Fruit fly (Drosophila melanogaster): ENCODE measurements around the gene Cht11.
A peak's percentile ranks its signal among the peaks of the same experiment; 100 is the strongest.

Gene Cht11

dm6 chrX:6863289-6863938, 14.1 kb upstream of the Cht11 start, which contains the start of gene CG43736:
Gene CG43736 (plus strand): TSS chrX:6863888.
- no peak for TF ChIP-seq CTCF (optimal IDR thresholded peaks at IDR 0.05)
- TF ChIP-seq CG8478 (optimal IDR thresholded peaks at IDR 0.05), result no peak

- TF ChIP-seq CTCF (optimal IDR thresholded peaks at IDR 0.05), result no peak
- TF ChIP-seq CG8478 (optimal IDR thresholded peaks at IDR 0.05), result no peak
Measured at dm6 chrX:6862521-6863288, 13.4 kb upstream of the Cht11 start.

dm6 chrX:6861523-6862077, 12.3 kb upstream of the Cht11 start:
- TF ChIP-seq CG8478 (optimal IDR thresholded peaks at IDR 0.05) (no peak), CTCF (optimal IDR thresholded peaks at IDR 0.05) (no peak)

DNA sequence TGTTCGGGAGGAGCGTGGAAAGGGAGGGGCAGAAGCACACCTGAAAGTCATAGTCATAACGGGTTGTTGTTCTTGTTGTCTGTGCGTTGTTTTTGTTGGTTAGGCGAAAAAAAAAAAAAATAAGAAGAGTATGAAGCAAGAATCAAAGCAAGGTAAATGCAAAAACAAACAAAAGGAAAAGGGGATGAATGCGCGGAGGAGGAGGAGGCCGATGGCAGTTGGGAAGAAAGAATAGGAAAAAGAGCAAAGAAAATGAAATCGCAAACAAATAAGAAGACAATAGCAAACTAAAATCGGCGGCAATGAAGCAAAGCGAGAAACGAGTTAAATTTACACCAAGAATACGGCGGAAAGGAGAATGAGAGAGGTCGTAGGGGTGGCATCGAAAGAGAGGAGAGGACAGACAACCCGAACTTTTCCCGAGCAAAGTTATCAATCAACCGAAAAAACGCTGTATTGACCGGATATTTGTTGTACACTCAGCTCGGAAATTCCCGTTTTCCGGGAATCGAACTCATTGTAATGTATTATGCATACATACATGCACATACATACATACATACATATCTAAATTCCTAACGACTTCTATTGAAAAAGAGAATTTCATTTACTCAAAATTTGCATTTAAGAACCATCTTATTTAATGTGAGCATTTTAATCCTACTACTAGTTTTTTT, 11.2 kb upstream of the Cht11 start:
- no peak for TF ChIP-seq CG8478 (optimal IDR thresholded peaks at IDR 0.05)
- TF ChIP-seq CTCF (optimal IDR thresholded peaks at IDR 0.05), result no peak

DNA sequence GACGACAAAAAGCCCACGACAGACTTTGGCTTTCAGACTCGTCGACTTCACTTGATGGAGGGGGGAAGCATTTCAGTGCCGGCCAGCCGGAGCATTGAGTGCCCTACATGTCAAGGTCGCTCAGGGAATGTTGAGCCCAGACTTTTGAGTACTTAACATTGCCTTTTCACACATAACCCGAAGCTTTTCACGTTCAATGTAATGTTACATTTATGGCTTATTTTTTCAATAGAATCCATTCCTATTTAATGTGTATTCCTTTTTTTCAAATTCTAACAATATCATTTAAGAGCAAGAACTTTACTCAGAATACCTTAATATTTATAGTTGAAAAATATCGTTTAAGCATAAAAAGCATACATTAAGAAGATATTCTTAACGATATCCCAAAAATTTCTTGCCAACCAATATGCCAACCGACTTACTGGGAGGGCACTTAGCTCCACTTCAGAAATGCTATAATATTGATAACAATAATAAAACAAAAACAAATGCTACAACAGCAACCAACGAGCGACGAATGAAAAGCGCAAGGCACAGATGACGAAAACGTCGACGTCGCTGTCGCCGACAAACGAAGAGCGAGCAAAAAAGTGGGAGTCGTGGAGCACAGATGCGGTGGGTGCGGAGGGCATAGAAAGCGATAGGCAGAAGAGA, 10.6 kb upstream of the Cht11 start:
- no peak for TF ChIP-seq CTCF (optimal IDR thresholded peaks at IDR 0.05)
- TF ChIP-seq CG8478 (optimal IDR thresholded peaks at IDR 0.05), result no peak

dm6 chrX:6859245-6859644, 9.9 kb upstream of the Cht11 start:
- TF ChIP-seq CTCF (optimal IDR thresholded peaks at IDR 0.05) (no peak), CG8478 (optimal IDR thresholded peaks at IDR 0.05) (no peak)

dm6 chrX:6857693-6858092, 8.4 kb upstream of the Cht11 start:
- TF ChIP-seq CTCF (optimal IDR thresholded peaks at IDR 0.05) (no peak), CG8478 (optimal IDR thresholded peaks at IDR 0.05) (no peak)

- no peak for TF ChIP-seq CTCF (optimal IDR thresholded peaks at IDR 0.05)
- no peak for TF ChIP-seq CG8478 (optimal IDR thresholded peaks at IDR 0.05)
Measured at dm6 chrX:6857269-6857668, 8.0 kb upstream of the Cht11 start.

- TF ChIP-seq CG8478 (optimal IDR thresholded peaks at IDR 0.05) (no peak), CTCF (optimal IDR thresholded peaks at IDR 0.05) (no peak)
Measured at dm6 chrX:6856332-6856995, 7.1 kb upstream of the Cht11 start.

DNA sequence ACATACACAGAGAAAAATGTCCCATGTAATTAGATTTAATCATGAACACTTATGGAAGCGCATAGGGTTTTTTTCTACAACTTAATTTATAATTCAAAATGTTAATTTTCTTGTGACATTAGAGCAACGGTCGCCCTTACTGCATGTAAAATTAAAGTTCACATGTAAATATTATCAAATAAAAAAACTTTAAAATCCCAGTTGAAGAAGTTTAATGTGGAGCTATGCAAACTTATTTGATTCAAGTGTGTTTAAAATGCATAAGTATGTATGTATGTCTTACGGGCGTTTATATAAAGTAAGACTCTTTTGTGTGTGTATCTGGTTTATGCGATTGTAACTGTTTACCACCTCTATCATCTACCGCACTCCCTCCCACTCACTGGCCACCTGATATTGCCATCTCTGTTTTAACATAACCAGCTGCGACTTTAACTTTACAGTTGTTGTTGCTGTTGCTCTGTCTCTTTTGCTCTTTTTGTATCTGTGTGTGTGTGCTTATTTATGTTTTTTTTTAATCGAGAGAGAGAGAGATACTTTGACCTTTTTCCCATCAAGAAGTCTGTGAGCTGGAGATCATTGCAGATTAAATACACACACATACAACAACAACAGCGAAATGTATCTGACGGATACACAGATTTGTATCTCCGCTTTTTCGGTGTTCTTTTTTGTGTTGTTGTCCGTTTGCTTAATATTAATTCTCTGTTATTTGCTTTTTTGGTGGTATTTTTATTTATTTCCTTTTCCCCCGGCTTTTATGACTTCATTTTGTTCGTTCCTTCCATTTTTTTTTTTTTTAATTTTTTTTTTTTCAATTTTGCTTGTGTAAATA, 6.3 kb upstream of the Cht11 start:
- no peak for TF ChIP-seq CG8478 (optimal IDR thresholded peaks at IDR 0.05)
- peak in 1 of 2 experiments; percentile 5 for TF ChIP-seq CTCF (optimal IDR thresholded peaks at IDR 0.05)

- TF ChIP-seq CG8478 (optimal IDR thresholded peaks at IDR 0.05) (no peak), CTCF (optimal IDR thresholded peaks at IDR 0.05) (no peak)
Measured at dm6 chrX:6854563-6854962, 5.2 kb upstream of the Cht11 start.

dm6 chrX:6853384-6853783, 4.1 kb upstream of the Cht11 start:
- TF ChIP-seq CG8478 (optimal IDR thresholded peaks at IDR 0.05), result no peak
- no peak for TF ChIP-seq CTCF (optimal IDR thresholded peaks at IDR 0.05)

DNA sequence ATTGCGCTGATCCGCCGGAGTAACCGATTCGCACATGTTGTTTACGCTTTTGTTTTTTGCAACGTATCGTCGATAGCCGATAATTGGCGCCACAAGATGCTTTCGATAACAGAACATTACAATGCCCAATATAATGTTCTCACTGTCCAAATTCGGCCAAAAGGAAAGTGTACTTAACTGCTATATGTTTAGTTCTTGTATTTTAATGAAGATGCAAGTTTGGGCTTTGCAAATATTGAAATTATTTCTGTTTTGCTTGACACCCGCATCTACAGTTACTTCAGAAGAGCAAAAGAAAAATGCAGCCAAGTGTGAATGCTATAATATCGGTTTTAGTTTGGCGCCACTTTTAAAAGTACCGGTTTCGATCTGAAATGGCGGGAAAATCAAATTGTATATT, 3.3 kb upstream of the Cht11 start:
- TF ChIP-seq CG8478 (optimal IDR thresholded peaks at IDR 0.05) (no peak), CTCF (optimal IDR thresholded peaks at IDR 0.05) (no peak)

Measured in S2 (cell line).